Worm (Caenorhabditis elegans) whole organism, L3 larva: ENCODE data around the gene eelo-2.

ENCODE experiments used
- ZK546.5 ChIP-seq: sonication (generic microtip); optimal IDR thresholded peaks from 2 replicates; lab custom pipeline; 2017; ENCODE audit warnings: missing biosample characterization, missing genetic modification characterization
- aly-2 ChIP-seq: fragments of 150-350 bp; optimal IDR thresholded peaks from 2 replicates; lab custom pipeline; 2014; ENCODE audit warnings: missing biosample characterization, missing genetic modification characterization
- ceh-16 ChIP-seq: sonication (generic microtip); optimal IDR thresholded peaks from 2 replicates; lab custom pipeline; 2017; ENCODE audit warnings: missing biosample characterization, missing genetic modification characterization
- ceh-28 ChIP-seq: fragments of 150-350 bp; optimal IDR thresholded peaks from 2 replicates; lab custom pipeline; 2014; ENCODE audit warnings: missing biosample characterization, missing genetic modification reagents, missing genetic modification characterization
- ceh-82 ChIP-seq: fragments of 150-350 bp; optimal IDR thresholded peaks from 2 replicates; lab custom pipeline; 2014; ENCODE audit warnings: missing biosample characterization, missing genetic modification characterization
- ceh-9 ChIP-seq: sonication (generic microtip); optimal IDR thresholded peaks from 2 replicates; lab custom pipeline; 2018; ENCODE audit warnings: missing biosample characterization, missing genetic modification characterization
- daf-12 ChIP-seq: fragments of 150-350 bp; optimal IDR thresholded peaks from 2 replicates; lab custom pipeline; 2014; ENCODE audit warnings: missing biosample characterization, missing genetic modification reagents, missing genetic modification characterization
- egl-27 ChIP-seq: sonication (generic microtip); optimal IDR thresholded peaks from 4 replicates; lab custom pipeline; 2017; ENCODE audit warnings: missing biosample characterization, missing genetic modification reagents, missing genetic modification characterization
- egl-5 ChIP-seq: fragments of 150-350 bp; optimal IDR thresholded peaks from 2 replicates; lab custom pipeline; 2017; ENCODE audit warnings: missing biosample characterization, missing genetic modification reagents, missing genetic modification characterization, inconsistent platforms
- elt-1 ChIP-seq: fragments of 150-350 bp; optimal IDR thresholded peaks from 2 replicates; lab custom pipeline; 2014; ENCODE audit warnings: missing biosample characterization, missing genetic modification characterization
- elt-3 ChIP-seq, 3 experiments: fragments of 150-350 bp in 1 of 3; sonication (generic microtip) in 2 of 3; optimal IDR thresholded peaks; 2 replicates in 2 of 3; 4 replicates in 1 of 3; lab custom pipeline; 2014 to 2017; ENCODE audit warnings: missing biosample characterization in 3 of 3, missing genetic modification characterization in 3 of 3
- fkh-10 ChIP-seq: sonication (generic microtip); optimal IDR thresholded peaks from 2 replicates; lab custom pipeline; 2017; ENCODE audit warnings: missing biosample characterization, missing genetic modification reagents, missing genetic modification characterization
- fkh-2 ChIP-seq: fragments of 150-350 bp; optimal IDR thresholded peaks from 2 replicates; lab custom pipeline; 2014; ENCODE audit warnings: missing biosample characterization, missing genetic modification reagents, missing genetic modification characterization
- hmg-11 ChIP-seq: sonication (generic microtip); optimal IDR thresholded peaks from 2 replicates; lab custom pipeline; 2016; ENCODE audit warnings: missing genetic modification characterization, missing compliant biosample characterization
- lin-15B ChIP-seq: fragments of 150-350 bp; optimal IDR thresholded peaks from 2 replicates; lab custom pipeline; 2014; ENCODE audit warnings: missing biosample characterization, missing genetic modification characterization
- lin-39 ChIP-seq: fragments of 150-350 bp; optimal IDR thresholded peaks from 2 replicates; lab custom pipeline; 2018; ENCODE audit warnings: missing biosample characterization, missing genetic modification reagents, missing genetic modification characterization
- lsy-12 ChIP-seq: sonication (generic microtip); optimal IDR thresholded peaks from 2 replicates; lab custom pipeline; 2016; ENCODE audit warnings: mild to moderate bottlenecking, missing genetic modification characterization, missing compliant biosample characterization
- mdl-1 ChIP-seq: fragments of 150-350 bp; optimal IDR thresholded peaks from 2 replicates; lab custom pipeline; 2014; ENCODE audit warnings: missing biosample characterization, missing genetic modification characterization
- mml-1 ChIP-seq: fragments of 150-350 bp; sonication (generic microtip); optimal IDR thresholded peaks from 3 replicates; lab custom pipeline; 2014; ENCODE audit warnings: missing biosample characterization, missing genetic modification characterization
- nfya-1 ChIP-seq: sonication (generic microtip); optimal IDR thresholded peaks from 2 replicates; lab custom pipeline; 2017; ENCODE audit warnings: missing genetic modification characterization, mild to moderate bottlenecking, missing compliant biosample characterization, antibody characterized with exemption, moderate library complexity; ENCODE audit not compliant: insufficient read depth
- nhr-23 ChIP-seq: fragments of 150-350 bp; optimal IDR thresholded peaks from 2 replicates; lab custom pipeline; 2014; ENCODE audit warnings: missing biosample characterization, missing genetic modification reagents, missing genetic modification characterization
- nhr-237 ChIP-seq: fragments of 150-350 bp; optimal IDR thresholded peaks from 2 replicates; lab custom pipeline; 2014; ENCODE audit warnings: missing biosample characterization, missing genetic modification characterization
- nhr-25 ChIP-seq: sonication (generic microtip); optimal IDR thresholded peaks from 2 replicates; lab custom pipeline; 2017; ENCODE audit warnings: missing biosample characterization, missing genetic modification characterization
- nhr-67 ChIP-seq: fragments of 150-350 bp; optimal IDR thresholded peaks from 2 replicates; lab custom pipeline; 2014; ENCODE audit warnings: missing biosample characterization, missing genetic modification characterization
- nhr-76 ChIP-seq: fragments of 150-350 bp; sonication (generic microtip); optimal IDR thresholded peaks from 5 replicates; lab custom pipeline; 2014; ENCODE audit warnings: missing biosample characterization, missing genetic modification characterization
- nhr-77 ChIP-seq: fragments of 150-350 bp; optimal IDR thresholded peaks from 2 replicates; lab custom pipeline; 2014; ENCODE audit warnings: missing biosample characterization, missing genetic modification characterization
- skn-1 ChIP-seq: fragments of 150-350 bp; optimal IDR thresholded peaks from 2 replicates; lab custom pipeline; 2014; ENCODE audit warnings: missing biosample characterization, missing genetic modification characterization
- snpc-4 ChIP-seq: fragments of 150-350 bp; optimal IDR thresholded peaks from 2 replicates; lab custom pipeline; 2014; ENCODE audit warnings: missing biosample characterization, missing genetic modification characterization
- unc-62 ChIP-seq: fragments of 150-350 bp; sonication (generic microtip); optimal IDR thresholded peaks from 4 replicates; lab custom pipeline; 2014; ENCODE audit warnings: missing biosample characterization, missing genetic modification reagents, missing genetic modification characterization
- zag-1 ChIP-seq: fragments of 150-350 bp; optimal IDR thresholded peaks from 2 replicates; lab custom pipeline; 2014; ENCODE audit warnings: missing biosample characterization, missing genetic modification characterization

Gene eelo-2

ce11 chrIV:17293679-17294078 is 43.7 kb downstream of the eelo-2 start:
- peak; percentile 40 for TF ChIP-seq hmg-11 (tag; lab: Kevin White, UChicago)
- TF ChIP-seq nhr-67 (tag; lab: Kevin White, UChicago), result no peak
- TF ChIP-seq lin-39 (tag; lab: Kevin White, UChicago), result peak; percentile 72
- TF ChIP-seq ZK546.5 (tag; lab: Kevin White, UChicago), result no peak
- no peak for TF ChIP-seq daf-12 (tag; lab: Kevin White, UChicago)
- no peak for TF ChIP-seq nhr-77
- peak; percentile 71 for TF ChIP-seq egl-5 (tag; lab: Kevin White, UChicago)
- peak; percentile 32 for TF ChIP-seq lin-15B (tag; lab: Kevin White, UChicago)
- no peak for TF ChIP-seq nfya-1 (tag; lab: Kevin White, UChicago)
- TF ChIP-seq fkh-2 (tag; lab: Kevin White, UChicago), result no peak
- no peak for TF ChIP-seq nhr-237
- TF ChIP-seq snpc-4 (tag; lab: Kevin White, UChicago), result no peak
- no peak for TF ChIP-seq elt-1
- no peak for TF ChIP-seq nhr-25
- no peak for TF ChIP-seq unc-62 (GFP tag; lab: Kevin White, UChicago)
- TF ChIP-seq zag-1, result no peak
- TF ChIP-seq nhr-76 (tag; lab: Kevin White, UChicago), result no peak

- no peak for TF ChIP-seq nhr-25
- TF ChIP-seq nhr-77, result no peak
- TF ChIP-seq fkh-10 (GFP tag; lab: Kevin White, UChicago), result no peak
- no peak for TF ChIP-seq elt-3 (tag; optimal IDR thresholded peaks at IDR 0.05; lab: Kevin White, UChicago)
- TF ChIP-seq ZK546.5 (tag; lab: Kevin White, UChicago), result no peak
- no peak for TF ChIP-seq egl-27 (tag; lab: Kevin White, UChicago)
- TF ChIP-seq snpc-4 (tag; lab: Kevin White, UChicago), result no peak
- no peak for TF ChIP-seq unc-62 (GFP tag; lab: Kevin White, UChicago)
- TF ChIP-seq ceh-82 (tag; lab: Kevin White, UChicago), result no peak
These were observed 44.6 kb downstream of the eelo-2 start, which contains the start of gene T28F3.5 for ce11 chrIV:17294489-17294888. T28F3.5 (plus strand) TSS chrIV:17294789.

- TF ChIP-seq skn-1 (tag; lab: Kevin White, UChicago), result no peak
- TF ChIP-seq ceh-28 (tag; lab: Kevin White, UChicago), result no peak
- no peak for TF ChIP-seq ceh-82 (tag; lab: Kevin White, UChicago)
- TF ChIP-seq ceh-16 (tag; lab: Kevin White, UChicago), result no peak
- TF ChIP-seq elt-1, result no peak
- TF ChIP-seq mdl-1 (tag; lab: Kevin White, UChicago), result no peak
- no peak for TF ChIP-seq fkh-10 (GFP tag; lab: Kevin White, UChicago)
- TF ChIP-seq lsy-12 (tag; lab: Kevin White, UChicago), result no peak
- TF ChIP-seq snpc-4 (tag; lab: Kevin White, UChicago), result no peak
- no peak for TF ChIP-seq mml-1 (tag; lab: Kevin White, UChicago)
- no peak for TF ChIP-seq aly-2 (tag; lab: Kevin White, UChicago)
- no peak for TF ChIP-seq ceh-9 (tag; lab: Kevin White, UChicago)
- no peak for TF ChIP-seq egl-5 (tag; lab: Kevin White, UChicago)
- TF ChIP-seq nhr-23 (tag; lab: Kevin White, UChicago), result no peak
- TF ChIP-seq nfya-1 (tag; lab: Kevin White, UChicago), result no peak
These were observed 52.0 kb downstream of the eelo-2 start, which contains the start of gene ifta-2 for ce11 chrIV:17301933-17302332. ifta-2 (minus strand) TSS chrIV:17302033.
